Worm (Caenorhabditis elegans) whole organism, L4/young adult: ENCODE data around the gene T10F2.5.

Experiments used
- W03F9.2 ChIP-seq: fragments of 150-350 bp; optimal IDR thresholded peaks from 2 replicates; lab custom pipeline; 2014; ENCODE audit warnings: missing biosample characterization, missing genetic modification characterization
- him-1 ChIP-seq: sonication (generic microtip); optimal IDR thresholded peaks from 2 replicates; lab custom pipeline; 2016; ENCODE audit warnings: missing genotype, missing genetic modification reagents, missing genetic modification characterization, missing compliant biosample characterization

DNA sequence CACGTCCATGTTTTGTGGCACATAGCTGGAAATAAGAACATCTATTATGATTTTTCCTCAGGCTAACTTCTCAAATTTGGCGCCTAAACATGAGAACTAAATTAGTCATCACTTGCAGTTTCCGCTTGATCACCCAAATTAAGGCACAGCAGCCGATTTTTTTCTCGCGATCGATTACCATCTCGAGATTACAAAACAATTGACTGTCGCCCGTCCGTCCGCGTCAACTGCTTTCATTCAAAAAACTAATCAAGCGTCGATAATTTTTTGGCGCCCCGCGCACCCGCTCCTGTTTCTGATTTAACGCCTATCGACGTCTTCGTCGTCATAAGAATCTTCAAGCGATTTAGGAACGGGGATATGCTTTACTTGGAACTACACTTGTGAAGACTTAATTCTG lies 21.7 kb downstream of the T10F2.5 start:
- TF ChIP-seq him-1 (tag; lab: Kevin White, UChicago) (no peak), W03F9.2 (tag; lab: Kevin White, UChicago) (no peak)
